Fruit fly (Drosophila melanogaster) Kc167 (cell line): Measurements from ENCODE around the gene rdgC.

Experiments used
- Sin3A ChIP-seq: fragments of >200 bp; optimal IDR thresholded peaks from 2 replicates; lab custom pipeline; 2018; ENCODE audit warnings: missing external identifiers
- psq ChIP-seq: fragments of >200 bp; optimal IDR thresholded peaks from 2 replicates; lab custom pipeline; 2017; ENCODE audit warnings: missing external identifiers

- TF ChIP-seq psq (lab: Kevin White, UChicago), result no peak
- no peak for TF ChIP-seq Sin3A
These were observed 28.7 kb downstream of the rdgC start for dm6 chr3L:20276615-20277014.
